Worm (Caenorhabditis elegans) whole organism, L2 larva: ENCODE measurements around the gene aagr-1.
"Not testable (repeated sequence)": the region's sequence is repeated elsewhere in the genome, so short reads cannot be mapped to it uniquely, and the experiment has no call there.

Experiments
- C34F6.9 ChIP-seq: fragments of 150-350 bp; optimal IDR thresholded peaks from 2 replicates; lab custom pipeline; 2014; ENCODE audit warnings: missing biosample characterization, missing genetic modification characterization
- F13H6.1 ChIP-seq: sonication (generic microtip); optimal IDR thresholded peaks from 2 replicates; lab custom pipeline; 2016; ENCODE audit warnings: missing genetic modification characterization, missing compliant biosample characterization
- Y55F3AM.14 ChIP-seq: fragments of 200-800 bp; sonication (Bioruptor generic); optimal IDR thresholded peaks from 2 replicates; lab custom pipeline; 2018; ENCODE audit warnings: mild to moderate bottlenecking, missing genetic modification characterization, missing compliant biosample characterization
- alr-1 ChIP-seq: fragments of 150-350 bp; optimal IDR thresholded peaks from 2 replicates; lab custom pipeline; 2014; ENCODE audit warnings: missing biosample characterization, missing genetic modification characterization
- aly-2 ChIP-seq: fragments of 150-350 bp; optimal IDR thresholded peaks from 2 replicates; lab custom pipeline; 2014; ENCODE audit warnings: missing biosample characterization, missing genetic modification characterization
- ama-1 ChIP-seq: fragments of 150-350 bp; optimal IDR thresholded peaks from 2 replicates; lab custom pipeline; 2018; ENCODE audit warnings: inconsistent platforms
- blmp-1 ChIP-seq: sonication (generic microtip); optimal IDR thresholded peaks from 2 replicates; lab custom pipeline; 2017; ENCODE audit warnings: missing genetic modification characterization, mild to moderate bottlenecking, missing compliant biosample characterization, antibody characterized with exemption, moderate library complexity; ENCODE audit not compliant: insufficient read depth
- ceh-82 ChIP-seq: fragments of 150-350 bp; optimal IDR thresholded peaks from 2 replicates; lab custom pipeline; 2014; ENCODE audit warnings: missing biosample characterization, missing genetic modification characterization
- crh-2 ChIP-seq: sonication (generic microtip); optimal IDR thresholded peaks from 2 replicates; lab custom pipeline; 2017; ENCODE audit warnings: missing biosample characterization, missing genetic modification characterization
- dmd-4 ChIP-seq: sonication (generic microtip); optimal IDR thresholded peaks from 2 replicates; lab custom pipeline; 2017; ENCODE audit warnings: missing biosample characterization, missing genetic modification characterization
- egl-27 ChIP-seq: sonication (generic microtip); optimal IDR thresholded peaks from 3 replicates; lab custom pipeline; 2017; ENCODE audit warnings: missing biosample characterization, missing genetic modification reagents, missing genetic modification characterization
- elt-1 ChIP-seq: fragments of 150-350 bp; optimal IDR thresholded peaks from 2 replicates; lab custom pipeline; 2014; ENCODE audit warnings: missing biosample characterization, missing genetic modification characterization
- elt-3 ChIP-seq: sonication (generic microtip); optimal IDR thresholded peaks from 2 replicates; lab custom pipeline; 2017; ENCODE audit warnings: missing biosample characterization, missing genetic modification characterization
- fos-1 ChIP-seq: fragments of 150-350 bp; optimal IDR thresholded peaks from 2 replicates; lab custom pipeline; 2014; ENCODE audit warnings: missing biosample characterization, missing genetic modification characterization
- gmeb-1 ChIP-seq: fragments of 150-350 bp; optimal IDR thresholded peaks from 2 replicates; lab custom pipeline; 2014; ENCODE audit warnings: missing biosample characterization, missing genetic modification characterization
- lin-13 ChIP-seq: fragments of 150-350 bp; optimal IDR thresholded peaks from 2 replicates; lab custom pipeline; 2014; ENCODE audit warnings: missing biosample characterization, missing genetic modification reagents, missing genetic modification characterization
- lin-39 ChIP-seq: fragments of 150-350 bp; optimal IDR thresholded peaks from 2 replicates; lab custom pipeline; 2014; ENCODE audit warnings: missing biosample characterization, missing genetic modification reagents, missing genetic modification characterization
- lsy-2 ChIP-seq, 2 experiments: fragments of 150-350 bp in 1 of 2; sonication (generic microtip) in 1 of 2; optimal IDR thresholded peaks; 2 replicates each; lab custom pipeline; 2014 to 2017; ENCODE audit warnings: missing biosample characterization in 2 of 2, missing genetic modification characterization in 2 of 2
- mab-5 ChIP-seq: fragments of 150-350 bp; optimal IDR thresholded peaks from 2 replicates; lab custom pipeline; 2014; ENCODE audit warnings: missing biosample characterization, missing genetic modification characterization
- mbf-1 ChIP-seq: sonication (generic microtip); optimal IDR thresholded peaks from 2 replicates; lab custom pipeline; 2017; ENCODE audit warnings: missing biosample characterization, missing genetic modification characterization
- nhr-10 ChIP-seq: sonication (generic microtip); optimal IDR thresholded peaks from 2 replicates; lab custom pipeline; 2017; ENCODE audit warnings: missing biosample characterization, missing genetic modification characterization
- nhr-11 ChIP-seq: fragments of 150-350 bp; optimal IDR thresholded peaks from 2 replicates; lab custom pipeline; 2014; ENCODE audit warnings: missing biosample characterization, missing genetic modification characterization
- nhr-129 ChIP-seq: fragments of 150-350 bp; optimal IDR thresholded peaks from 2 replicates; lab custom pipeline; 2014; ENCODE audit warnings: missing biosample characterization, missing genetic modification characterization
- nhr-21 ChIP-seq: fragments of 150-350 bp; optimal IDR thresholded peaks from 2 replicates; lab custom pipeline; 2014; ENCODE audit warnings: missing biosample characterization, missing genetic modification characterization
- nhr-23 ChIP-seq: fragments of 150-350 bp; optimal IDR thresholded peaks from 2 replicates; lab custom pipeline; 2014; ENCODE audit warnings: missing biosample characterization, missing genetic modification reagents, missing genetic modification characterization
- nhr-237 ChIP-seq: fragments of 150-350 bp; optimal IDR thresholded peaks from 2 replicates; lab custom pipeline; 2014; ENCODE audit warnings: missing biosample characterization, missing genetic modification characterization
- nhr-25 ChIP-seq: fragments of 150-350 bp; sonication (generic microtip); optimal IDR thresholded peaks from 3 replicates; lab custom pipeline; 2014; ENCODE audit warnings: missing biosample characterization, missing genetic modification characterization
- nhr-6 ChIP-seq: fragments of 150-350 bp; optimal IDR thresholded peaks from 2 replicates; lab custom pipeline; 2014; ENCODE audit warnings: missing biosample characterization, missing genetic modification characterization
- peb-1 ChIP-seq: fragments of 150-350 bp; optimal IDR thresholded peaks from 2 replicates; lab custom pipeline; 2014; ENCODE audit warnings: missing biosample characterization, missing genetic modification characterization
- sem-4 ChIP-seq: fragments of 150-350 bp; optimal IDR thresholded peaks from 2 replicates; lab custom pipeline; 2014; ENCODE audit warnings: missing biosample characterization, missing genetic modification reagents, missing genetic modification characterization
- sma-3 ChIP-seq: sonication (generic microtip); optimal IDR thresholded peaks from 2 replicates; lab custom pipeline; 2016; ENCODE audit warnings: missing genetic modification reagents, missing genetic modification characterization, missing compliant biosample characterization
- sma-9 ChIP-seq, 2 experiments: fragments of 150-350 bp in 1 of 2; sonication (generic microtip) in 1 of 2; optimal IDR thresholded peaks; 2 replicates each; lab custom pipeline; 2014 to 2016; ENCODE audit warnings: missing genetic modification characterization in 2 of 2, mild to moderate bottlenecking in 1 of 2, missing biosample characterization in 1 of 2, missing compliant biosample characterization in 1 of 2, missing genetic modification reagents in 1 of 2, moderate library complexity in 1 of 2
- snpc-4 ChIP-seq: fragments of 150-350 bp; optimal IDR thresholded peaks from 2 replicates; lab custom pipeline; 2014; ENCODE audit warnings: missing biosample characterization, missing genetic modification characterization
- unc-39 ChIP-seq: fragments of 150-350 bp; optimal IDR thresholded peaks from 2 replicates; lab custom pipeline; 2014; ENCODE audit warnings: missing biosample characterization, missing genetic modification characterization
- unc-55 ChIP-seq: fragments of 150-350 bp; sonication (generic microtip); optimal IDR thresholded peaks from 3 replicates; lab custom pipeline; 2014; ENCODE audit warnings: missing biosample characterization, missing genetic modification reagents, missing genetic modification characterization
- unc-62 ChIP-seq: fragments of 150-350 bp; optimal IDR thresholded peaks from 2 replicates; lab custom pipeline; 2014; ENCODE audit warnings: missing biosample characterization, missing genetic modification reagents, missing genetic modification characterization
- zag-1 ChIP-seq: fragments of 150-350 bp; optimal IDR thresholded peaks from 2 replicates; lab custom pipeline; 2014; ENCODE audit warnings: missing biosample characterization, missing genetic modification characterization
- ztf-11 ChIP-seq: sonication (generic microtip); optimal IDR thresholded peaks from 2 replicates; lab custom pipeline; 2017; ENCODE audit warnings: missing biosample characterization, missing genetic modification characterization
- ztf-4 ChIP-seq: fragments of 150-350 bp; optimal IDR thresholded peaks from 2 replicates; lab custom pipeline; 2014; ENCODE audit warnings: missing biosample characterization, missing genetic modification characterization

The aagr-1 gene

ce11 chrIV:8385662-8386061 lies 19.3 kb downstream of the aagr-1 start:
- TF ChIP-seq sma-3 (GFP tag; lab: Kevin White, UChicago) (no peak), ztf-11 (tag; lab: Kevin White, UChicago) (no peak), zag-1 (tag; lab: Kevin White, UChicago) (no peak), fos-1 (no peak), egl-27 (tag; lab: Kevin White, UChicago) (no peak), nhr-25 (no peak), lin-39 (tag; lab: Kevin White, UChicago) (no peak)

ce11 chrIV:8389139-8389538 lies 22.8 kb downstream of the aagr-1 start, which contains the start of gene D2096.10:
TSS of gene D2096.10 (minus strand) at chrIV:8389239.
- TF ChIP-seq nhr-129 (tag; lab: Kevin White, UChicago); blmp-1; nhr-23 (tag; lab: Kevin White, UChicago): not testable (repeated sequence)

ce11 chrIV:8394105-8394504 lies 27.8 kb downstream of the aagr-1 start, which contains the start of gene D2096.11:
TSS of gene D2096.11 (minus strand) at chrIV:8394205.
- TF ChIP-seq nhr-129 (tag; lab: Kevin White, UChicago) (no peak), alr-1 (tag; lab: Kevin White, UChicago) (no peak), lin-13 (no peak), nhr-11 (tag; lab: Kevin White, UChicago) (no peak), egl-27 (tag; lab: Kevin White, UChicago) (no peak), ama-1 (lab: Kevin White, UChicago) (no peak), crh-2 (tag; lab: Kevin White, UChicago) (no peak), Y55F3AM.14 (GFP tag; lab: Kevin White, UChicago) (no peak), lin-39 (tag; lab: Kevin White, UChicago) (no peak), sma-9 (GFP tag; optimal IDR thresholded peaks at IDR 0.05; lab: Kevin White, UChicago) (no peak), sma-9 (tag; optimal IDR thresholded peaks at IDR 0.05; lab: Kevin White, UChicago) (no peak), snpc-4 (tag; lab: Kevin White, UChicago) (no peak), unc-55 (GFP tag; lab: Kevin White, UChicago) (no peak), nhr-6 (tag; lab: Kevin White, UChicago) (no peak), nhr-25 (no peak), lsy-2 (tag; optimal IDR thresholded peaks at IDR 0.05; lab: Kevin White, UChicago) (no peak), unc-39 (tag; lab: Kevin White, UChicago) (no peak), nhr-23 (tag; lab: Kevin White, UChicago) (no peak), mbf-1 (tag; lab: Kevin White, UChicago) (no peak)

DNA sequence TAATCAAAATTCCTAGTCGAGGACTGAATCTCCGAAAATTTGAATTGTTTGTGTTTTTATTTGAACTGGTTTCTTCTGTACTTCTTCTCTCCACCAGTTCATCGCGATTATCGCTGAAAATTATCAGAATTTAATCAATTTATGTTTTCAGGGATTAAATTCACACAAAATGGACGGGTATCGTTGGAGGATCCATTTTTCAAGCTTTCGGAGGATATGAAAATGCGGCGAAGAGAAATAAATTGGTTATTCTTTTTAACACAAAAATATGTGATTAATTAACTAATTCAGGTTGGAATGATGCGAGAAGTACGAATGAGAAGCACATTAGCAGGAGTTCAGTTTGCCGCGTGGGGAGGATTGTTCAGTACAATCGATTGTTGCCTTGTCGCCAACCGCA lies 30.0 kb downstream of the aagr-1 start, which contains the start of gene timm-17B.2:
timm-17B.2 (plus strand) TSS at position 301 of the 400 bp plus-strand sequence.
- TF ChIP-seq nhr-237 (tag; lab: Kevin White, UChicago), result no peak
- no peak for TF ChIP-seq nhr-6 (tag; lab: Kevin White, UChicago)
- no peak for TF ChIP-seq dmd-4 (tag; lab: Kevin White, UChicago)
- no peak for TF ChIP-seq ztf-4 (tag; lab: Kevin White, UChicago)
- TF ChIP-seq lin-13, result no peak
- no peak for TF ChIP-seq lsy-2 (tag; optimal IDR thresholded peaks at IDR 0.05; lab: Kevin White, UChicago)
- TF ChIP-seq F13H6.1 (tag; lab: Kevin White, UChicago), result no peak
- TF ChIP-seq Y55F3AM.14 (GFP tag; lab: Kevin White, UChicago), result no peak
- TF ChIP-seq blmp-1, result no peak
- TF ChIP-seq ztf-11 (tag; lab: Kevin White, UChicago), result no peak
- no peak for TF ChIP-seq peb-1
- TF ChIP-seq unc-62 (GFP tag; lab: Kevin White, UChicago), result no peak
- TF ChIP-seq aly-2 (tag; lab: Kevin White, UChicago), result no peak
- TF ChIP-seq sma-3 (GFP tag; lab: Kevin White, UChicago), result no peak
- TF ChIP-seq sma-9 (GFP tag; optimal IDR thresholded peaks at IDR 0.05; lab: Kevin White, UChicago), result no peak
- no peak for TF ChIP-seq sma-9 (tag; optimal IDR thresholded peaks at IDR 0.05; lab: Kevin White, UChicago)
- no peak for TF ChIP-seq gmeb-1

DNA sequence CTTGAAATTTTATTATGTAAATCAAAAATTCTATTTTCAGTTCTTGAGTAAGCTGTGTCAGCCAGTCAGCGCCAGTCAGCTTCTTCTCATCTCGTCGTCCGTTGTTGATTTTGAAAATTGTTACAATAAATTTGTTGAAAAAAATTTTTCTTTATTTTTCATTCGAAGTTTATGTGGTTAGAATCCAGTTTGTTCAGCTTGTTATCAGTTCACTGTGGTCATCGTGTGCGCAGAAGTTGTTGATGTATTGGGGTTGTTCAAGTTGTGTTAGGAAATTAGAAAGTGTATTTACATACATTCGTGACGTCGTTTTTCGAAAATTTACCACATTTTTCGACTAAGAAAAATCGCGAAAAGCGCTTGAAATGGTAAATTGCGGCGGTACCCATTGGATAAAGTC lies 31.5 kb downstream of the aagr-1 start:
- no peak for TF ChIP-seq nhr-129 (tag; lab: Kevin White, UChicago)
- TF ChIP-seq, all 48 proteins: peak for 0

DNA sequence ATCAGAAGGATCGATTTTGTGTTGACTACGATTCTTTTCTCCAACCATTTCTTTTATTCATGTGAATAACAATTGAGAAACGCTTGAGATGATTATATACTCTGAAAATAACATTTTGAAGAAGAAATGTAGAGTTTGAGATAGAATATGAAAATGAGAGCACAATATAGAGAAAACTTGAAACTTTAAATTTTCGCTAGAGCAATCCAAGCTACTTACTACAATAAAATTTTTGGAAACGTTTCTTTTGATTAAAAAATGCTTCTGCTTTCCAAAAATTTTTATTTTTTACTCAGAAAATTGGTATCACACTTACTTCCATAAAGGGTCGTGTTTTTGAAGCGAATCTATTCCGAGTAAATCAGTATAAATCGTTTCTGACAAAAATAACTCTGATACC lies 54.6 kb downstream of the aagr-1 start, which contains the start of gene M116.5:
M116.5 (minus strand) TSS at position 101 of the 400 bp plus-strand sequence.
- TF ChIP-seq unc-55 (GFP tag; lab: Kevin White, UChicago) (no peak), C34F6.9 (tag; lab: Kevin White, UChicago) (no peak), nhr-11 (tag; lab: Kevin White, UChicago) (no peak), nhr-10 (tag; lab: Kevin White, UChicago) (no peak), sma-3 (GFP tag; lab: Kevin White, UChicago) (no peak), lin-13 (no peak), fos-1 (no peak), mab-5 (tag; lab: Kevin White, UChicago) (no peak), nhr-21 (tag; lab: Kevin White, UChicago) (no peak), lin-39 (tag; lab: Kevin White, UChicago) (no peak), elt-1 (tag; lab: Kevin White, UChicago) (no peak), sma-9 (GFP tag; optimal IDR thresholded peaks at IDR 0.05; lab: Kevin White, UChicago) (no peak), sma-9 (tag; optimal IDR thresholded peaks at IDR 0.05; lab: Kevin White, UChicago) (no peak), ceh-82 (tag; lab: Kevin White, UChicago) (no peak), zag-1 (tag; lab: Kevin White, UChicago) (no peak), nhr-237 (tag; lab: Kevin White, UChicago) (no peak), sem-4 (no peak), elt-3 (tag; lab: Kevin White, UChicago) (no peak), nhr-23 (tag; lab: Kevin White, UChicago) (no peak), alr-1 (tag; lab: Kevin White, UChicago) (no peak)
